Worm (Caenorhabditis elegans): ENCODE results near the gene srt-18.

DNA sequence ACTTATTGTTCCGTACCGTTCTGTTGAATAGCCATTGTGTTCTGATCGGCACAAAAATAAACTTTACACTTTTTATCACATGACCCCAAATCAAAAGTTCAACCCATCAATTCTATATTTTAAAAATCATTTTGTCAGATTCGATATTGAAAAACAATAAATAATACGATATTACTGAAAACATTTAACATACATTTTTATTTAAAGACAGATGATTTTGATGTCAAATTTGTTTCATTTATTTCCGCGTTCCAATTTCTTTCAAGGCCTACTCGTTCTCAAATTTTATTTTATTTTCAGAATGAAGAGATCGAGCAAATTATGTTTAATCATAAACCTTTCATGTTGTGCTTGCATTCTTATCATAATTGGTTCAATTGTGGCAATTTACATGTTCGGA lies 20.6 kb downstream of the srt-18 start, which contains the start of gene F59E11.5:
- TF ChIP-seq snpc-4 (tag; optimal IDR thresholded peaks at IDR 0.05) = no peak
- no peak for TF ChIP-seq unc-130 (tag; optimal IDR thresholded peaks at IDR 0.05)
- no peak for TF ChIP-seq fos-1 (tag; optimal IDR thresholded peaks at IDR 0.05)
- no peak for TF ChIP-seq irx-1 (tag; optimal IDR thresholded peaks at IDR 0.05)
- no peak for TF ChIP-seq egl-13 (tag; optimal IDR thresholded peaks at IDR 0.05)
- no peak for TF ChIP-seq rnt-1 (tag; optimal IDR thresholded peaks at IDR 0.05)
- TF ChIP-seq dpl-1 (GFP tag; optimal IDR thresholded peaks at IDR 0.05) = no peak
- no peak for TF ChIP-seq nhr-11 (tag; optimal IDR thresholded peaks at IDR 0.05)
- TF ChIP-seq nhr-28 (tag; optimal IDR thresholded peaks at IDR 0.05) = no peak
- TF ChIP-seq unc-98 (GFP tag; IDR thresholded peaks at IDR 0.05) = no peak
- TF ChIP-seq mep-1 (tag; optimal IDR thresholded peaks at IDR 0.05) = no peak
